In genomic region chrII:1725735-1726134, ce11 we compare ENCODE assay signal across 3 worm cellular contexts.
TF ChIP-seq lines count a peak whose summit lies in the region.

Gene F45C12.17, plus strand, starts transcription at chrII:1726111.

TF ChIP-seq in whole organism, L4 larva, 104 proteins besides CTCF, POLR2A, EP300 and RAD21:
- no peak for TF ChIP-seq set-16 (GFP tag; IDR thresholded peaks at IDR 0.05; lab: Robert Waterston, UW)
- TF ChIP-seq nhr-102 (tag; optimal IDR thresholded peaks at IDR 0.05; lab: Kevin White, UChicago): no peak
- TF ChIP-seq spr-1 (tag; optimal IDR thresholded peaks at IDR 0.05; lab: Kevin White, UChicago): no peak
- TF ChIP-seq unc-62 (GFP tag; optimal IDR thresholded peaks at IDR 0.05 in 1 of 2; lab: Kevin White, UChicago): peak in 1 of 2 experiments; percentile 63
- TF ChIP-seq unc-62 (tag; optimal IDR thresholded peaks at IDR 0.05; lab: Kevin White, UChicago): no peak
- TF ChIP-seq aha-1 (tag; lab: Kevin White, UChicago): peak; percentile 60
- TF ChIP-seq dmd-8 (GFP tag; IDR thresholded peaks at IDR 0.05; lab: Robert Waterston, UW): no peak
- no peak for TF ChIP-seq egl-43 (GFP tag; IDR thresholded peaks at IDR 0.05; lab: Robert Waterston, UW)
- TF ChIP-seq mdl-1 (tag; optimal IDR thresholded peaks at IDR 0.05; lab: Kevin White, UChicago): no peak
- no peak for TF ChIP-seq ceh-32 (tag; optimal IDR thresholded peaks at IDR 0.05; lab: Kevin White, UChicago; ENCODE audit: poor library complexity)
- TF ChIP-seq ZK337.2 (GFP tag; IDR thresholded peaks at IDR 0.05; lab: Robert Waterston, UW): no peak

TF ChIP-seq in whole organism, midembryonic, 9 proteins besides CTCF, POLR2A, EP300 and RAD21:
- TF ChIP-seq flt-1 (GFP tag; IDR thresholded peaks at IDR 0.05; lab: Robert Waterston, UW) (0 out of 2 replicates have a peak, but pooled peaks have one; percentile 21), med-1 (GFP tag; optimal IDR thresholded peaks at IDR 0.05; lab: Kevin White, UChicago; ENCODE audit: insufficient read depth) (no peak)

TF ChIP-seq in whole organism, mixed stage, embryonic, 35 proteins besides CTCF, POLR2A, EP300 and RAD21:
- TF ChIP-seq drap-1 (GFP tag; optimal IDR thresholded peaks at IDR 0.05; lab: Kevin White, UChicago): no peak
- TF ChIP-seq ceh-39 (tag; optimal IDR thresholded peaks at IDR 0.05; lab: Kevin White, UChicago): peak; percentile 12
